Worm (Caenorhabditis elegans) whole organism, L4 larva: ENCODE results near the gene pxl-1.
A peak's percentile ranks its signal among the peaks of the same experiment; 100 is the strongest.

ENCODE experiments used
- F10B5.3 ChIP-seq: sonication (generic microtip); optimal IDR thresholded peaks from 2 replicates; lab custom pipeline; 2016; ENCODE audit warnings: mild to moderate bottlenecking, missing genetic modification characterization, missing compliant biosample characterization
- F26F4.8 ChIP-seq: fragments of 200-800 bp; sonication (Bioruptor generic); conservative IDR thresholded peaks from 2 replicates; pipeline ENCODE4 v1.3.6; 2022; ENCODE audit warnings: missing genetic modification characterization, missing compliant biosample characterization
- F37D6.2 ChIP-seq: sonication (generic microtip); optimal IDR thresholded peaks from 2 replicates; lab custom pipeline; 2016; ENCODE audit warnings: mild to moderate bottlenecking, missing genetic modification characterization, missing compliant biosample characterization
- R02D3.7 ChIP-seq: fragments of 150-350 bp; sonication (generic microtip); optimal IDR thresholded peaks from 3 replicates; lab custom pipeline; 2014; ENCODE audit warnings: missing biosample characterization, missing genetic modification characterization
- ZK546.5 ChIP-seq, 2 experiments: sonication (generic microtip); optimal IDR thresholded peaks; 2 replicates each; lab custom pipeline; 2017; ENCODE audit warnings: missing biosample characterization in 2 of 2, missing genetic modification characterization in 2 of 2
- ama-1 ChIP-seq: fragments of 150-350 bp; optimal IDR thresholded peaks from 2 replicates; lab custom pipeline; 2014; ENCODE audit warnings: inconsistent platforms, mixed read lengths
- arid-1 ChIP-seq: fragments of 200-800 bp; sonication (Bioruptor generic); conservative IDR thresholded peaks from 2 replicates; pipeline ENCODE4 v1.3.6; 2022; ENCODE audit warnings: missing genetic modification reagents, missing genetic modification characterization, missing compliant biosample characterization
- ceh-82 ChIP-seq: sonication (generic microtip); optimal IDR thresholded peaks from 2 replicates; lab custom pipeline; 2017; ENCODE audit warnings: missing biosample characterization, missing genetic modification characterization
- ces-1 ChIP-seq: fragments of 150-350 bp; sonication (generic microtip); optimal IDR thresholded peaks from 4 replicates; lab custom pipeline; 2014; ENCODE audit warnings: missing biosample characterization, missing genetic modification reagents, missing genetic modification characterization
- daf-16 ChIP-seq, 3 experiments: sonication (generic microtip); optimal IDR thresholded peaks; 2 replicates each; lab custom pipeline; 2016 to 2017; ENCODE audit warnings: missing genetic modification characterization in 3 of 3, missing genetic modification reagents in 3 of 3, mild to moderate bottlenecking in 2 of 3, missing compliant biosample characterization in 2 of 3, missing biosample characterization in 1 of 3, moderate library complexity in 1 of 3
- dmd-6 ChIP-seq: fragments of 200-800 bp; sonication (Bioruptor generic); IDR thresholded peaks from 2 replicates; pipeline ENCODE4 v1.3.6; 2022; ENCODE audit warnings: missing genetic modification reagents, missing genetic modification characterization, missing compliant biosample characterization
- duxl-1 ChIP-seq: sonication (generic microtip); optimal IDR thresholded peaks from 2 replicates; lab custom pipeline; 2016; ENCODE audit warnings: mild to moderate bottlenecking, missing genetic modification characterization, moderate library complexity, missing compliant biosample characterization; ENCODE audit not compliant: poor library complexity
- dve-1 ChIP-seq: sonication (generic microtip); optimal IDR thresholded peaks from 2 replicates; lab custom pipeline; 2017; ENCODE audit warnings: antibody characterized with exemption, mild to moderate bottlenecking, missing genetic modification characterization, missing compliant biosample characterization; ENCODE audit not compliant: insufficient read depth
- hlh-11 ChIP-seq: fragments of 200-800 bp; sonication (Bioruptor generic); optimal IDR thresholded peaks from 2 replicates; lab custom pipeline; 2018; ENCODE audit warnings: mild to moderate bottlenecking, missing genetic modification characterization, missing compliant biosample characterization
- hlh-30 ChIP-seq: sonication (generic microtip); optimal IDR thresholded peaks from 2 replicates; lab custom pipeline; 2017; ENCODE audit warnings: antibody characterized with exemption, mild to moderate bottlenecking, missing genetic modification characterization, missing compliant biosample characterization; ENCODE audit not compliant: insufficient read depth
- hmg-1.1 ChIP-seq: fragments of 200-800 bp; sonication (Bioruptor generic); IDR thresholded peaks from 2 replicates; pipeline ENCODE4 v1.3.6; 2022; ENCODE audit warnings: missing genetic modification reagents, missing genetic modification characterization, missing compliant biosample characterization
- jun-1 ChIP-seq: fragments of 150-350 bp; optimal IDR thresholded peaks from 2 replicates; lab custom pipeline; 2014; ENCODE audit warnings: missing biosample characterization, missing genetic modification reagents, missing genetic modification characterization
- lin-15B ChIP-seq: fragments of 150-350 bp; sonication (generic microtip); optimal IDR thresholded peaks from 3 replicates; lab custom pipeline; 2014; ENCODE audit warnings: missing biosample characterization, missing genetic modification characterization
- lin-38 ChIP-seq: fragments of 200-800 bp; sonication (Bioruptor generic); IDR thresholded peaks from 2 replicates; pipeline ENCODE4 v1.3.6; 2022; ENCODE audit warnings: missing genetic modification reagents, missing genetic modification characterization, missing compliant biosample characterization
- lsy-2 ChIP-seq, 2 experiments: fragments of 150-350 bp in 1 of 2; sonication (generic microtip) in 1 of 2; optimal IDR thresholded peaks; 2 replicates each; lab custom pipeline; 2014 to 2017; ENCODE audit warnings: missing biosample characterization in 2 of 2, missing genetic modification characterization in 2 of 2
- madf-5 ChIP-seq, 2 experiments: fragments of 200-800 bp; sonication (Bioruptor generic); IDR thresholded peaks; 2 replicates each; pipeline ENCODE4 v1.3.6; 2022; ENCODE audit warnings: missing compliant biosample characterization in 2 of 2, missing genetic modification characterization in 2 of 2
- mdt-29 ChIP-seq: fragments of 200-800 bp; sonication (Bioruptor generic); IDR thresholded peaks from 2 replicates; pipeline ENCODE4 v1.3.6; 2022; ENCODE audit warnings: missing genetic modification reagents, missing genetic modification characterization, missing compliant biosample characterization
- mep-1 ChIP-seq: fragments of 150-350 bp; sonication (generic microtip); optimal IDR thresholded peaks from 3 replicates; lab custom pipeline; 2014; ENCODE audit warnings: missing biosample characterization, missing genetic modification characterization
- mes-2 ChIP-seq: sonication (generic microtip); optimal IDR thresholded peaks from 2 replicates; lab custom pipeline; 2016; ENCODE audit warnings: missing genotype, mild to moderate bottlenecking, missing genetic modification characterization, missing compliant biosample characterization; ENCODE audit not compliant: poor library complexity, severe bottlenecking
- mxl-2 ChIP-seq: fragments of 200-800 bp; sonication (Bioruptor generic); conservative IDR thresholded peaks from 2 replicates; pipeline ENCODE4 v1.3.6; 2022; ENCODE audit warnings: missing genetic modification reagents, missing genetic modification characterization, missing compliant biosample characterization
- mxl-3 ChIP-seq: fragments of 200-800 bp; sonication (Bioruptor generic); optimal IDR thresholded peaks from 2 replicates; lab custom pipeline; 2018; ENCODE audit warnings: mild to moderate bottlenecking, missing genetic modification characterization, missing compliant biosample characterization
- nhr-28 ChIP-seq: fragments of 150-350 bp; optimal IDR thresholded peaks from 2 replicates; lab custom pipeline; 2014; ENCODE audit warnings: missing biosample characterization, missing genetic modification characterization
- nhr-6 ChIP-seq: fragments of 150-350 bp; optimal IDR thresholded peaks from 2 replicates; lab custom pipeline; 2014; ENCODE audit warnings: missing biosample characterization, missing genetic modification characterization
- pha-4 ChIP-seq, 2 experiments: fragments of 150-350 bp in 1 of 2; fragments of 200-800 bp in 1 of 2; sonication (Bioruptor generic) in 1 of 2; IDR thresholded peaks in 1 of 2; optimal IDR thresholded peaks in 1 of 2; 2 replicates each; pipeline versions ENCODE4 v1.3.6 to Lab custom; 2014 to 2022; ENCODE audit warnings: missing genetic modification characterization in 2 of 2, missing genetic modification reagents in 2 of 2, missing biosample characterization in 1 of 2, missing compliant biosample characterization in 1 of 2
- php-3 ChIP-seq: fragments of 200-800 bp; sonication (Bioruptor generic); IDR thresholded peaks from 2 replicates; pipeline ENCODE4 v1.3.6; 2022; ENCODE audit warnings: missing genetic modification reagents, missing genetic modification characterization, missing compliant biosample characterization
- pqm-1 ChIP-seq: sonication (generic microtip); optimal IDR thresholded peaks from 2 replicates; lab custom pipeline; 2017; ENCODE audit warnings: missing biosample characterization, missing genetic modification characterization
- tag-97 ChIP-seq: fragments of 200-800 bp; sonication (Bioruptor generic); IDR thresholded peaks from 2 replicates; pipeline ENCODE4 v1.3.6; 2022; ENCODE audit warnings: missing genetic modification characterization, missing compliant biosample characterization
- unc-130 ChIP-seq: sonication (generic microtip); optimal IDR thresholded peaks from 2 replicates; lab custom pipeline; 2016; ENCODE audit warnings: missing genetic modification reagents, missing genetic modification characterization, missing compliant biosample characterization
- unc-62 ChIP-seq, 3 experiments: fragments of 150-350 bp in 1 of 3; sonication (generic microtip); optimal IDR thresholded peaks in 2 of 3; peaks in 1 of 3; 1 replicate in 1 of 3; 2 replicates in 2 of 3; lab custom pipeline; 2014 to 2017; ENCODE audit warnings: missing biosample characterization in 3 of 3, missing genetic modification characterization in 3 of 3, missing genetic modification reagents in 3 of 3, missing genotype in 1 of 3
- vab-7 ChIP-seq: fragments of 200-800 bp; sonication (Bioruptor generic); IDR thresholded peaks from 2 replicates; pipeline ENCODE4 v1.3.6; 2022; ENCODE audit warnings: missing genetic modification reagents, missing genetic modification characterization, missing compliant biosample characterization
- zip-2 ChIP-seq: fragments of 150-350 bp; optimal IDR thresholded peaks from 2 replicates; lab custom pipeline; 2014; ENCODE audit warnings: missing biosample characterization, missing genetic modification characterization
- ztf-7 ChIP-seq: fragments of 150-350 bp; optimal IDR thresholded peaks from 2 replicates; lab custom pipeline; 2014; ENCODE audit warnings: missing biosample characterization, missing genetic modification characterization

The pxl-1 gene

DNA sequence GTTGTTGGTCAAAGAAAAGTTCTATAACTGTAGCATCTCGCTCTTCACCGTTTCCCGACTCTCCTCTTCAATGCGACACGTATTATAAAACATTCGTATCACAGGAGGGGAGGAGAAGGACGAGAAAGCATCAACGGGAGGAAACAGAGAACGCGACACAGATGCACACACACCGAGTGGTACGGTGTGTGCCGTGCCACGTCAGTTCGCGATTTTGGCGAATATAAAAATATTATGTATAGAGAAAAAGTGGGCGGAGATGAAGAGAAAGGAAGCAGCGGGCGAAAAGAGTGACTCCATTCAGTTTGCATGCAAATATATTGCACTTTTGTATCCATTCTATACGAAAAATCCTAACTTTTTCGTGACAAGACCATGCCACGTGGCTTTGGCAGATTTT is 18.9 kb upstream of the pxl-1 start:
- TF ChIP-seq unc-62 (GFP tag; optimal IDR thresholded peaks at IDR 0.05 in 1 of 2; lab: Kevin White, UChicago) (peak in 1 of 2 experiments; percentile 62), unc-62 (tag; optimal IDR thresholded peaks at IDR 0.05; lab: Kevin White, UChicago) (no peak), lsy-2 (tag; optimal IDR thresholded peaks at IDR 0.05; lab: Kevin White, UChicago) (peak in 1 of 2 experiments; percentile 9), R02D3.7 (no peak), mxl-3 (GFP tag; lab: Kevin White, UChicago) (peak; percentile 13), hlh-11 (tag; lab: Kevin White, UChicago) (peak; percentile 79), jun-1 (tag; lab: Kevin White, UChicago) (no peak), duxl-1 (tag; lab: Kevin White, UChicago) (peak; percentile 39), mdt-29 (no peak), madf-5 (GFP tag; IDR thresholded peaks at IDR 0.05; lab: Robert Waterston, UW) (no peak), ces-1 (GFP tag; lab: Kevin White, UChicago) (no peak), pqm-1 (peak; percentile 55), ama-1 (peak; percentile 38), pha-4 (GFP tag; IDR thresholded peaks at IDR 0.05; lab: Robert Waterston, UW) (no peak; the same call in 1 of the 2 replicates), pha-4 (tag; optimal IDR thresholded peaks at IDR 0.05; lab: Kevin White, UChicago) (peak; percentile 24), F26F4.8 (GFP tag; lab: Robert Waterston, UW) (no peak), vab-7 (GFP tag; lab: Robert Waterston, UW) (no peak), php-3 (0 out of 2 replicates have a peak, but pooled peaks have one; percentile 20), tag-97 (GFP tag; lab: Robert Waterston, UW) (no peak), lin-38 (GFP tag; lab: Robert Waterston, UW) (peak; percentile 18; the same call in 1 of the 2 replicates), mxl-2 (GFP tag; lab: Robert Waterston, UW) (no peak), ceh-82 (no peak), dve-1 (peak; percentile 79), F37D6.2 (tag; lab: Kevin White, UChicago) (no peak), arid-1 (GFP tag; lab: Robert Waterston, UW) (0 out of 2 replicates have a peak, but pooled peaks have one; percentile 15), dmd-6 (GFP tag; lab: Robert Waterston, UW) (0 out of 2 replicates have a peak, but pooled peaks have one; percentile 14), unc-130 (GFP tag; lab: Kevin White, UChicago) (no peak), ztf-7 (tag; lab: Kevin White, UChicago) (no peak), lin-15B (tag; lab: Kevin White, UChicago) (no peak), daf-16 (GFP tag; optimal IDR thresholded peaks at IDR 0.05; lab: Kevin White, UChicago) (no peak), daf-16 (tag; optimal IDR thresholded peaks at IDR 0.05; lab: Kevin White, UChicago) (peak; percentile 62), nhr-6 (no peak), hlh-30 (tag; lab: Kevin White, UChicago) (peak; percentile 29), nhr-28 (tag; lab: Kevin White, UChicago) (peak; percentile 42), ZK546.5 (tag; optimal IDR thresholded peaks at IDR 0.05; lab: Kevin White, UChicago) (no peak), mep-1 (tag; lab: Kevin White, UChicago) (peak; percentile 31), hmg-1.1 (GFP tag; lab: Robert Waterston, UW) (no peak), F10B5.3 (tag; lab: Kevin White, UChicago) (peak; percentile 27), zip-2 (tag; lab: Kevin White, UChicago) (no peak), mes-2 (tag; lab: Kevin White, UChicago) (peak; percentile 47)

DNA sequence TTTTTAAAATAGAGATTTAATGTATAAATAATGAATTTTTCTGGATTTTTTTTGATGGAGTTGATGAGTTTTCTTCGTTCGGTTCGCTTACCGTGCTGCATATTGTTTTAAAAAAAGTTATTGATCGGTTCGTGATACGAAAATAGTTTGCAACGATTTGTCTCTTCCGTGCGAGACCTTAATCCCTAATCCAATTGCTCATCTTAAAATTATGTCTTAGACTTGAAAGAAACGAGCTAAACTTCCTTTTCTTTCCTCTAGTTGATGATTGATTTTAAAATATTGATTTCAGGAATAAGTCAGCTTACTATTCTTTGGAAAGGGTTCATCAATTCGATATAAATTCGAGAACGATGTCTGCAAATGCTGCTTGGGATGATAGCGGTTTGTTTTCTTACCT is 12.6 kb upstream of the pxl-1 start, which contains the start of gene C28H8.3:
C28H8.3 (plus strand) TSS at position 293 of the 400 bp plus-strand sequence.
- TF ChIP-seq ZK546.5 (tag; optimal IDR thresholded peaks at IDR 0.05; lab: Kevin White, UChicago) (no peak), daf-16 (GFP tag; optimal IDR thresholded peaks at IDR 0.05; lab: Kevin White, UChicago) (peak in 1 of 2 experiments; percentile 3), daf-16 (tag; optimal IDR thresholded peaks at IDR 0.05; lab: Kevin White, UChicago) (peak; percentile 3), lin-38 (GFP tag; lab: Robert Waterston, UW) (peak; percentile 53)
